Fruit fly (Drosophila melanogaster) whole organism, prepupa: ENCODE data around the gene CG7252.

Experiments used
- Blimp-1 ChIP-seq: fragments of 200-800 bp; sonication (Bioruptor generic); optimal IDR thresholded peaks from 3 replicates; lab custom pipeline; 2017; ENCODE audit warnings: missing biosample characterization, missing genetic modification characterization, mild to moderate bottlenecking, moderate library complexity, missing genetic modification reagents
- CG11294 ChIP-seq: fragments of 200-800 bp; sonication (Bioruptor generic); IDR thresholded peaks from 2 replicates; pipeline ENCODE4 v1.3.6; 2022; ENCODE audit warnings: missing biosample characterization, missing genetic modification characterization
- CG11902 ChIP-seq: fragments of 200-800 bp; sonication (Bioruptor generic); optimal IDR thresholded peaks from 3 replicates; lab custom pipeline; 2016; ENCODE audit warnings: missing biosample characterization, missing genetic modification characterization
- CG3919 ChIP-seq: fragments of 200-800 bp; sonication (Bioruptor generic); optimal IDR thresholded peaks from 3 replicates; lab custom pipeline; 2016; ENCODE audit warnings: missing biosample characterization, missing genetic modification characterization
- CG6854 ChIP-seq: fragments of 200-800 bp; sonication (Bioruptor generic); optimal IDR thresholded peaks from 2 replicates; lab custom pipeline; 2017; ENCODE audit warnings: missing biosample characterization, mild to moderate bottlenecking, missing genetic modification characterization
- Ets21C ChIP-seq: fragments of 200-800 bp; sonication (Bioruptor generic); optimal IDR thresholded peaks from 3 replicates; lab custom pipeline; 2016; ENCODE audit warnings: missing biosample characterization, missing genetic modification characterization
- cyc ChIP-seq: fragments of 200-800 bp; sonication (Bioruptor generic); optimal IDR thresholded peaks from 3 replicates; lab custom pipeline; 2016; ENCODE audit warnings: missing biosample characterization, missing genetic modification characterization
- dac ChIP-seq: fragments of 200-800 bp; sonication (Bioruptor generic); optimal IDR thresholded peaks from 2 replicates; lab custom pipeline; 2017; ENCODE audit warnings: missing biosample characterization, mild to moderate bottlenecking, missing genetic modification characterization
- pdm3 ChIP-seq: fragments of 200-800 bp; sonication (Bioruptor generic); optimal IDR thresholded peaks from 3 replicates; lab custom pipeline; 2016; ENCODE audit warnings: missing biosample characterization, missing genetic modification characterization

DNA sequence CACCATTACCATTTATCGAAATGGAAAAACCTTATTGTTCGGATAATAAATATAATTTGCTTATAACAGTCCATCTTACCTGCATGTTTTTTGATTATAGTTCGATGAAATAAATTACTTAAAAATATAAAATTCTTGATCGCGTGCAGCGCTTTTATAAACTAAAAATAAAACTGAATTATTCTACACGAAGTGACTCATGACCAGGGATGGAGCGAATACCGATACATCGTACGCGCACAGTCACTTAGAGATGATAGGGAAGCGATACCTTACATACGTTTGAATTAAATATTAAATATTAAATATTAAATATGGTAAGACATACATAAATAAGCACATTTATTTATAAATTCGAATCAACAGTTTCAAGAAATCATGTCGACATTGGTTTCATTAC lies 45.5 kb downstream of the CG7252 start, which contains the start of gene viaf:
- TF ChIP-seq Ets21C (GFP tag; lab: Kevin White, UChicago) (no peak), pdm3 (GFP tag; lab: Kevin White, UChicago) (no peak), CG11902 (GFP tag; lab: Kevin White, UChicago) (no peak), dac (no peak), CG11294 (GFP tag; lab: Robert Waterston, UW) (no peak), cyc (GFP tag; lab: Kevin White, UChicago) (peak; percentile 40), CG3919 (GFP tag; lab: Kevin White, UChicago) (no peak), CG6854 (no peak), Blimp-1 (GFP tag; lab: Kevin White, UChicago) (no peak)
